Fruit fly (Drosophila melanogaster) whole organism, pupa: ENCODE results near the gene Acp26Ab.

ENCODE experiments used
- CG12605 ChIP-seq: fragments of 200-800 bp; sonication (Bioruptor generic); IDR thresholded peaks from 2 replicates; pipeline ENCODE4 v1.3.6; 2022; ENCODE audit warnings: missing biosample characterization, missing genetic modification characterization
- CG13204 ChIP-seq: fragments of 200-800 bp; sonication (Bioruptor generic); optimal IDR thresholded peaks from 2 replicates; lab custom pipeline; 2018; ENCODE audit warnings: missing biosample characterization, mild to moderate bottlenecking, missing genetic modification characterization, moderate library complexity
- CG15710 ChIP-seq: fragments of 200-800 bp; sonication (Bioruptor generic); optimal IDR thresholded peaks from 2 replicates; lab custom pipeline; 2018; ENCODE audit warnings: missing biosample characterization, mild to moderate bottlenecking, missing genetic modification characterization, moderate library complexity
- CG32121 ChIP-seq: fragments of 200-800 bp; sonication (Bioruptor generic); IDR thresholded peaks from 2 replicates; pipeline ENCODE4 v1.3.6; 2022; ENCODE audit warnings: missing biosample characterization, missing genetic modification characterization
- CG4496 ChIP-seq: fragments of 200-800 bp; sonication (Bioruptor generic); IDR thresholded peaks from 3 replicates; pipeline ENCODE4 v1.3.6; 2022; ENCODE audit warnings: missing biosample characterization, missing genetic modification characterization
- D1 ChIP-seq: fragments of 200-800 bp; sonication (Bioruptor generic); optimal IDR thresholded peaks from 2 replicates; lab custom pipeline; 2018; ENCODE audit warnings: missing biosample characterization, mild to moderate bottlenecking, missing genetic modification characterization, moderate library complexity
- EcR ChIP-seq: fragments of 200-800 bp; sonication (Bioruptor generic); optimal IDR thresholded peaks from 3 replicates; lab custom pipeline; 2019; ENCODE audit warnings: missing biosample characterization, missing genetic modification characterization, mild to moderate bottlenecking, moderate library complexity, missing genetic modification reagents
- Pif1A ChIP-seq: fragments of 200-800 bp; sonication (Bioruptor generic); optimal IDR thresholded peaks from 3 replicates; lab custom pipeline; 2016; ENCODE audit warnings: missing biosample characterization, missing genetic modification characterization
- fd96Ca ChIP-seq: fragments of 200-800 bp; sonication (Bioruptor generic); IDR thresholded peaks from 3 replicates; pipeline ENCODE4 v1.3.6; 2022; ENCODE audit warnings: missing biosample characterization, missing genetic modification characterization
- gl ChIP-seq: fragments of 200-800 bp; sonication (Bioruptor generic); optimal IDR thresholded peaks from 2 replicates; lab custom pipeline; 2018; ENCODE audit warnings: missing biosample characterization, mild to moderate bottlenecking, missing genetic modification characterization

DNA sequence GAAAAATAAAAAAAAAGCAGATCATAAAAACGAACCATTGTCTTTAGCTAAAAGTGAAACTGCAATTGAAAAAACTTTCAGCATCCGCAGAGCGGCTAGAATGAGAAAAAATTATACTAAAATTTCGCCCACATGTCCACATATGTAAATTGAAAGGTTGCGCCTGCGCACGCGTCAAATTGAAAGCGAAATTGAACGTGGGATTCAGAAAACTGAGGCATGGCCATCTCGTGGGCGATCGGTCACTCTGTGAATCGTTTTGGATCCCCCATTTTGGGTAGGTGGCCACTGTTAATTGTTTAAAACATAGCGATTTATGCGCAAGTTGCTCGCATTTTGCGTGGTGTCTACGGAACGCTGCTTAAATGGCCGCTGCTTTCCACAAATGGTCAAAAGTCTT lies 1.9 kb upstream of the Acp26Ab start:
- no peak for TF ChIP-seq CG32121 (GFP tag; lab: Robert Waterston, UW)
- TF ChIP-seq fd96Ca (GFP tag; lab: Robert Waterston, UW) = no peak
- TF ChIP-seq gl (tag; lab: Kevin White, UChicago) = no peak
- TF ChIP-seq D1 = no peak
- TF ChIP-seq CG12605 = no peak
- no peak for TF ChIP-seq EcR (GFP tag; lab: Kevin White, UChicago)
- no peak for TF ChIP-seq Pif1A (GFP tag; lab: Kevin White, UChicago)
- TF ChIP-seq CG13204 = no peak
- TF ChIP-seq CG4496 (GFP tag; lab: Robert Waterston, UW) = no peak
- TF ChIP-seq CG15710 (tag; lab: Kevin White, UChicago) = no peak
